Worm (Caenorhabditis elegans) whole organism, L2 larva: ENCODE data around the gene egl-36.

Experiments
- C34F6.9 ChIP-seq: fragments of 150-350 bp; optimal IDR thresholded peaks from 2 replicates; lab custom pipeline; 2014; ENCODE audit warnings: missing biosample characterization, missing genetic modification characterization
- F13H6.1 ChIP-seq: sonication (generic microtip); optimal IDR thresholded peaks from 2 replicates; lab custom pipeline; 2016; ENCODE audit warnings: missing genetic modification characterization, missing compliant biosample characterization
- R02D3.7 ChIP-seq: fragments of 150-350 bp; optimal IDR thresholded peaks from 2 replicates; lab custom pipeline; 2014; ENCODE audit warnings: missing biosample characterization, missing genetic modification characterization
- Y55F3AM.14 ChIP-seq: fragments of 200-800 bp; sonication (Bioruptor generic); optimal IDR thresholded peaks from 2 replicates; lab custom pipeline; 2018; ENCODE audit warnings: mild to moderate bottlenecking, missing genetic modification characterization, missing compliant biosample characterization
- ZK546.5 ChIP-seq: sonication (generic microtip); optimal IDR thresholded peaks from 2 replicates; lab custom pipeline; 2017; ENCODE audit warnings: missing biosample characterization, missing genetic modification characterization
- alr-1 ChIP-seq: fragments of 150-350 bp; optimal IDR thresholded peaks from 2 replicates; lab custom pipeline; 2014; ENCODE audit warnings: missing biosample characterization, missing genetic modification characterization
- aly-2 ChIP-seq: fragments of 150-350 bp; optimal IDR thresholded peaks from 2 replicates; lab custom pipeline; 2014; ENCODE audit warnings: missing biosample characterization, missing genetic modification characterization
- blmp-1 ChIP-seq: sonication (generic microtip); optimal IDR thresholded peaks from 2 replicates; lab custom pipeline; 2017; ENCODE audit warnings: missing genetic modification characterization, mild to moderate bottlenecking, missing compliant biosample characterization, antibody characterized with exemption, moderate library complexity; ENCODE audit not compliant: insufficient read depth
- ceh-16 ChIP-seq: fragments of 150-350 bp; optimal IDR thresholded peaks from 2 replicates; lab custom pipeline; 2014; ENCODE audit warnings: missing biosample characterization, missing genetic modification characterization
- ceh-82 ChIP-seq: fragments of 150-350 bp; optimal IDR thresholded peaks from 2 replicates; lab custom pipeline; 2014; ENCODE audit warnings: missing biosample characterization, missing genetic modification characterization
- crh-2 ChIP-seq: sonication (generic microtip); optimal IDR thresholded peaks from 2 replicates; lab custom pipeline; 2017; ENCODE audit warnings: missing biosample characterization, missing genetic modification characterization
- dmd-4 ChIP-seq: sonication (generic microtip); optimal IDR thresholded peaks from 2 replicates; lab custom pipeline; 2017; ENCODE audit warnings: missing biosample characterization, missing genetic modification characterization
- egl-27 ChIP-seq: sonication (generic microtip); optimal IDR thresholded peaks from 3 replicates; lab custom pipeline; 2017; ENCODE audit warnings: missing biosample characterization, missing genetic modification reagents, missing genetic modification characterization
- elt-3 ChIP-seq: sonication (generic microtip); optimal IDR thresholded peaks from 2 replicates; lab custom pipeline; 2017; ENCODE audit warnings: missing biosample characterization, missing genetic modification characterization
- fos-1 ChIP-seq: fragments of 150-350 bp; optimal IDR thresholded peaks from 2 replicates; lab custom pipeline; 2014; ENCODE audit warnings: missing biosample characterization, missing genetic modification characterization
- gmeb-1 ChIP-seq: fragments of 150-350 bp; optimal IDR thresholded peaks from 2 replicates; lab custom pipeline; 2014; ENCODE audit warnings: missing biosample characterization, missing genetic modification characterization
- lin-13 ChIP-seq: fragments of 150-350 bp; optimal IDR thresholded peaks from 2 replicates; lab custom pipeline; 2014; ENCODE audit warnings: missing biosample characterization, missing genetic modification reagents, missing genetic modification characterization
- lsy-2 ChIP-seq, 2 experiments: fragments of 150-350 bp in 1 of 2; sonication (generic microtip) in 1 of 2; optimal IDR thresholded peaks; 2 replicates each; lab custom pipeline; 2014 to 2017; ENCODE audit warnings: missing biosample characterization in 2 of 2, missing genetic modification characterization in 2 of 2
- mab-5 ChIP-seq: fragments of 150-350 bp; optimal IDR thresholded peaks from 2 replicates; lab custom pipeline; 2014; ENCODE audit warnings: missing biosample characterization, missing genetic modification characterization
- mbf-1 ChIP-seq: sonication (generic microtip); optimal IDR thresholded peaks from 2 replicates; lab custom pipeline; 2017; ENCODE audit warnings: missing biosample characterization, missing genetic modification characterization
- nhr-10 ChIP-seq: sonication (generic microtip); optimal IDR thresholded peaks from 2 replicates; lab custom pipeline; 2017; ENCODE audit warnings: missing biosample characterization, missing genetic modification characterization
- nhr-12 ChIP-seq: fragments of 150-350 bp; optimal IDR thresholded peaks from 2 replicates; lab custom pipeline; 2014; ENCODE audit warnings: missing biosample characterization, missing genetic modification characterization
- nhr-21 ChIP-seq: fragments of 150-350 bp; optimal IDR thresholded peaks from 2 replicates; lab custom pipeline; 2014; ENCODE audit warnings: missing biosample characterization, missing genetic modification characterization
- nhr-23 ChIP-seq: fragments of 150-350 bp; optimal IDR thresholded peaks from 2 replicates; lab custom pipeline; 2014; ENCODE audit warnings: missing biosample characterization, missing genetic modification reagents, missing genetic modification characterization
- nhr-237 ChIP-seq: fragments of 150-350 bp; optimal IDR thresholded peaks from 2 replicates; lab custom pipeline; 2014; ENCODE audit warnings: missing biosample characterization, missing genetic modification characterization
- nhr-25 ChIP-seq: fragments of 150-350 bp; sonication (generic microtip); optimal IDR thresholded peaks from 3 replicates; lab custom pipeline; 2014; ENCODE audit warnings: missing biosample characterization, missing genetic modification characterization
- nhr-6 ChIP-seq: fragments of 150-350 bp; optimal IDR thresholded peaks from 2 replicates; lab custom pipeline; 2014; ENCODE audit warnings: missing biosample characterization, missing genetic modification characterization
- nhr-77 ChIP-seq: fragments of 150-350 bp; optimal IDR thresholded peaks from 2 replicates; lab custom pipeline; 2014; ENCODE audit warnings: missing biosample characterization, missing genetic modification characterization
- peb-1 ChIP-seq: fragments of 150-350 bp; optimal IDR thresholded peaks from 2 replicates; lab custom pipeline; 2014; ENCODE audit warnings: missing biosample characterization, missing genetic modification characterization
- sem-4 ChIP-seq: fragments of 150-350 bp; optimal IDR thresholded peaks from 2 replicates; lab custom pipeline; 2014; ENCODE audit warnings: missing biosample characterization, missing genetic modification reagents, missing genetic modification characterization
- sma-3 ChIP-seq: sonication (generic microtip); optimal IDR thresholded peaks from 2 replicates; lab custom pipeline; 2016; ENCODE audit warnings: missing genetic modification reagents, missing genetic modification characterization, missing compliant biosample characterization
- sma-9 ChIP-seq, 2 experiments: fragments of 150-350 bp in 1 of 2; sonication (generic microtip) in 1 of 2; optimal IDR thresholded peaks; 2 replicates each; lab custom pipeline; 2014 to 2016; ENCODE audit warnings: missing genetic modification characterization in 2 of 2, mild to moderate bottlenecking in 1 of 2, missing biosample characterization in 1 of 2, missing compliant biosample characterization in 1 of 2, missing genetic modification reagents in 1 of 2, moderate library complexity in 1 of 2
- snpc-4 ChIP-seq: fragments of 150-350 bp; optimal IDR thresholded peaks from 2 replicates; lab custom pipeline; 2014; ENCODE audit warnings: missing biosample characterization, missing genetic modification characterization
- unc-55 ChIP-seq: fragments of 150-350 bp; sonication (generic microtip); optimal IDR thresholded peaks from 3 replicates; lab custom pipeline; 2014; ENCODE audit warnings: missing biosample characterization, missing genetic modification reagents, missing genetic modification characterization
- unc-62 ChIP-seq: fragments of 150-350 bp; optimal IDR thresholded peaks from 2 replicates; lab custom pipeline; 2014; ENCODE audit warnings: missing biosample characterization, missing genetic modification reagents, missing genetic modification characterization
- zag-1 ChIP-seq: fragments of 150-350 bp; optimal IDR thresholded peaks from 2 replicates; lab custom pipeline; 2014; ENCODE audit warnings: missing biosample characterization, missing genetic modification characterization
- ztf-1 ChIP-seq: fragments of 200-800 bp; sonication (Bioruptor generic); conservative IDR thresholded peaks from 2 replicates; pipeline ENCODE4 v1.3.6; 2022; ENCODE audit warnings: missing genetic modification characterization, missing compliant biosample characterization
- ztf-11 ChIP-seq: sonication (generic microtip); optimal IDR thresholded peaks from 2 replicates; lab custom pipeline; 2017; ENCODE audit warnings: missing biosample characterization, missing genetic modification characterization
- ztf-4 ChIP-seq: fragments of 150-350 bp; optimal IDR thresholded peaks from 2 replicates; lab custom pipeline; 2014; ENCODE audit warnings: missing biosample characterization, missing genetic modification characterization

Gene egl-36

ce11 chrX:10689729-10690128, 44.4 kb upstream of the egl-36 start:
- peak; percentile 4 for TF ChIP-seq sma-3 (GFP tag; lab: Kevin White, UChicago)
- TF ChIP-seq fos-1 = peak; percentile 33
- no peak for TF ChIP-seq lsy-2 (tag; optimal IDR thresholded peaks at IDR 0.05; lab: Kevin White, UChicago)
- TF ChIP-seq, all 48 proteins: peak for 2

- peak; percentile 64 for TF ChIP-seq sma-9 (GFP tag; optimal IDR thresholded peaks at IDR 0.05; lab: Kevin White, UChicago)
- no peak for TF ChIP-seq sma-9 (tag; optimal IDR thresholded peaks at IDR 0.05; lab: Kevin White, UChicago)
- TF ChIP-seq blmp-1 (tag; lab: Kevin White, UChicago) = peak; percentile 94
- peak; percentile 83 for TF ChIP-seq nhr-25 (tag; lab: Kevin White, UChicago)
- TF ChIP-seq mbf-1 (tag; lab: Kevin White, UChicago) = no peak
- no peak for TF ChIP-seq snpc-4 (tag; lab: Kevin White, UChicago)
- no peak for TF ChIP-seq egl-27 (tag; lab: Kevin White, UChicago)
- TF ChIP-seq ceh-16 (tag; lab: Kevin White, UChicago) = peak; percentile 48
- peak; percentile 14 for TF ChIP-seq sem-4 (tag; lab: Kevin White, UChicago)
- peak; percentile 17 for TF ChIP-seq sma-3 (GFP tag; lab: Kevin White, UChicago)
- no peak for TF ChIP-seq alr-1 (tag; lab: Kevin White, UChicago)
- TF ChIP-seq nhr-21 (tag; lab: Kevin White, UChicago) = peak; percentile 34
- TF ChIP-seq fos-1 = peak; percentile 41
- no peak for TF ChIP-seq zag-1 (tag; lab: Kevin White, UChicago)
These were observed 42.9 kb upstream of the egl-36 start for ce11 chrX:10691232-10691631.

ce11 chrX:10691643-10692042, 42.5 kb upstream of the egl-36 start, which contains the start of gene yap-1:
Gene yap-1 (plus strand): TSS chrX:10691943.
- TF ChIP-seq sem-4 (tag; lab: Kevin White, UChicago) (no peak), snpc-4 (tag; lab: Kevin White, UChicago) (no peak)

ce11 chrX:10692057-10692456, 42.1 kb upstream of the egl-36 start:
- TF ChIP-seq nhr-6 (tag; lab: Kevin White, UChicago) = no peak
- no peak for TF ChIP-seq sem-4 (tag; lab: Kevin White, UChicago)
- no peak for TF ChIP-seq ztf-4
- no peak for TF ChIP-seq nhr-237 (tag; lab: Kevin White, UChicago)
- no peak for TF ChIP-seq C34F6.9 (tag; lab: Kevin White, UChicago)
- no peak for TF ChIP-seq gmeb-1 (tag; lab: Kevin White, UChicago)

ce11 chrX:10694248-10694647, 39.9 kb upstream of the egl-36 start:
- TF ChIP-seq ztf-1 (GFP tag; lab: Robert Waterston, UW) (no peak), nhr-77 (tag; lab: Kevin White, UChicago) (no peak), nhr-25 (tag; lab: Kevin White, UChicago) (no peak), sma-9 (GFP tag; optimal IDR thresholded peaks at IDR 0.05; lab: Kevin White, UChicago) (peak; percentile 56), sma-9 (tag; optimal IDR thresholded peaks at IDR 0.05; lab: Kevin White, UChicago) (no peak)

ce11 chrX:10694933-10695332, 39.2 kb upstream of the egl-36 start, which contains the start of gene plpp-1.3:
Gene plpp-1.3 (plus strand): TSS chrX:10695312.
- TF ChIP-seq R02D3.7 (tag; lab: Kevin White, UChicago) = no peak
- TF ChIP-seq sma-9 (GFP tag; optimal IDR thresholded peaks at IDR 0.05; lab: Kevin White, UChicago) = peak; percentile 44
- TF ChIP-seq sma-9 (tag; optimal IDR thresholded peaks at IDR 0.05; lab: Kevin White, UChicago) = no peak
- no peak for TF ChIP-seq ceh-82
- peak; percentile 40 for TF ChIP-seq nhr-25 (tag; lab: Kevin White, UChicago)
- TF ChIP-seq Y55F3AM.14 (GFP tag; lab: Kevin White, UChicago) = no peak
- TF ChIP-seq unc-62 (GFP tag; lab: Kevin White, UChicago) = no peak
- TF ChIP-seq fos-1 = peak; percentile 47
- TF ChIP-seq alr-1 (tag; lab: Kevin White, UChicago) = no peak
- TF ChIP-seq elt-3 (tag; lab: Kevin White, UChicago) = no peak
- TF ChIP-seq zag-1 (tag; lab: Kevin White, UChicago) = no peak
- TF ChIP-seq nhr-77 (tag; lab: Kevin White, UChicago) = no peak
- no peak for TF ChIP-seq ztf-11 (tag; lab: Kevin White, UChicago)
- no peak for TF ChIP-seq peb-1 (tag; lab: Kevin White, UChicago)
- TF ChIP-seq aly-2 = no peak
- TF ChIP-seq lin-13 = no peak
- no peak for TF ChIP-seq nhr-23 (tag; lab: Kevin White, UChicago)
- no peak for TF ChIP-seq egl-27 (tag; lab: Kevin White, UChicago)
- no peak for TF ChIP-seq mab-5 (tag; lab: Kevin White, UChicago)
- peak; percentile 23 for TF ChIP-seq C34F6.9 (tag; lab: Kevin White, UChicago)
- TF ChIP-seq dmd-4 (tag; lab: Kevin White, UChicago) = no peak
- TF ChIP-seq snpc-4 (tag; lab: Kevin White, UChicago) = no peak
- TF ChIP-seq nhr-10 (tag; lab: Kevin White, UChicago) = no peak
- no peak for TF ChIP-seq nhr-237 (tag; lab: Kevin White, UChicago)
- no peak for TF ChIP-seq ztf-4
- TF ChIP-seq nhr-6 (tag; lab: Kevin White, UChicago) = no peak
- no peak for TF ChIP-seq ztf-1 (GFP tag; lab: Robert Waterston, UW)
- peak; percentile 32 for TF ChIP-seq F13H6.1 (tag; lab: Kevin White, UChicago)
- TF ChIP-seq nhr-12 (tag; lab: Kevin White, UChicago) = no peak
- TF ChIP-seq nhr-21 (tag; lab: Kevin White, UChicago) = no peak
- TF ChIP-seq crh-2 (tag; lab: Kevin White, UChicago) = peak; percentile 74
- peak; percentile 32 for TF ChIP-seq unc-55
- TF ChIP-seq ZK546.5 = no peak
- TF ChIP-seq sma-3 (GFP tag; lab: Kevin White, UChicago) = peak; percentile 10
- no peak for TF ChIP-seq blmp-1 (tag; lab: Kevin White, UChicago)
